Worm (Caenorhabditis elegans): ENCODE data around the gene sli-1.

ce11 chrX:670603-671002 lies 55.2 kb downstream of the sli-1 start, which contains the start of gene T19D7.6:
- TF ChIP-seq elt-3 (tag; optimal IDR thresholded peaks at IDR 0.05) = no peak
- no peak for TF ChIP-seq lin-32 (GFP tag; optimal IDR thresholded peaks at IDR 0.05)
- no peak for TF ChIP-seq blmp-1 (tag; optimal IDR thresholded peaks at IDR 0.05)

Data from whole organism, mixed stage, embryonic.